Worm (Caenorhabditis elegans) whole organism, early embryonic: Measurements from ENCODE around the gene F56D1.1.

ENCODE experiments used
- B0310.2 ChIP-seq: sonication (generic microtip); optimal IDR thresholded peaks from 2 replicates; lab custom pipeline; 2016; ENCODE audit warnings: mild to moderate bottlenecking, missing genetic modification characterization, missing compliant biosample characterization
- aly-1 ChIP-seq: sonication (generic microtip); optimal IDR thresholded peaks from 2 replicates; lab custom pipeline; 2016; ENCODE audit warnings: missing genetic modification characterization, missing compliant biosample characterization
- ama-1 ChIP-seq: fragments of 150-350 bp; optimal IDR thresholded peaks from 2 replicates; lab custom pipeline; 2014
- ceh-13 ChIP-seq: fragments of 200-800 bp; sonication (Bioruptor generic); optimal IDR thresholded peaks from 2 replicates; lab custom pipeline; 2018; ENCODE audit warnings: mild to moderate bottlenecking, missing genetic modification characterization, missing compliant biosample characterization
- ceh-36 ChIP-seq: sonication (generic microtip); optimal IDR thresholded peaks from 2 replicates; lab custom pipeline; 2016; ENCODE audit warnings: missing genetic modification characterization, inconsistent platforms, missing compliant biosample characterization
- flt-1 ChIP-seq: fragments of 200-800 bp; sonication (Bioruptor generic); IDR thresholded peaks from 2 replicates; pipeline ENCODE4 v1.3.6; 2022; ENCODE audit warnings: missing genetic modification characterization, missing compliant biosample characterization
- pes-1 ChIP-seq: fragments of 200-800 bp; sonication (Bioruptor generic); IDR thresholded peaks from 2 replicates; pipeline ENCODE4 v1.3.6; 2022; ENCODE audit warnings: missing genetic modification reagents, missing genetic modification characterization, missing compliant biosample characterization
- scrt-1 ChIP-seq: fragments of 200-800 bp; sonication (Bioruptor generic); IDR thresholded peaks from 2 replicates; pipeline ENCODE4 v1.3.6; 2022; ENCODE audit warnings: missing genetic modification characterization, missing compliant biosample characterization
- sea-1 ChIP-seq: fragments of 200-800 bp; sonication (Bioruptor generic); conservative IDR thresholded peaks from 2 replicates; pipeline ENCODE4 v1.3.6; 2022; ENCODE audit warnings: missing genetic modification characterization, missing compliant biosample characterization
- tbx-11 ChIP-seq: fragments of 200-800 bp; sonication (Bioruptor generic); IDR thresholded peaks from 2 replicates; pipeline ENCODE4 v1.3.6; 2022; ENCODE audit warnings: missing genetic modification characterization, missing compliant biosample characterization
- tra-4 ChIP-seq: sonication (generic microtip); optimal IDR thresholded peaks from 2 replicates; lab custom pipeline; 2017; ENCODE audit warnings: missing genetic modification characterization, missing compliant biosample characterization

- TF ChIP-seq ama-1 (lab: Kevin White, UChicago) (no peak), scrt-1 (GFP tag; lab: Robert Waterston, UW) (no peak), sea-1 (GFP tag; lab: Robert Waterston, UW) (no peak), ceh-13 (no peak), flt-1 (GFP tag; lab: Robert Waterston, UW) (no peak), aly-1 (tag; lab: Kevin White, UChicago) (no peak), tra-4 (tag; lab: Kevin White, UChicago) (no peak), ceh-36 (tag; lab: Kevin White, UChicago) (no peak), B0310.2 (no peak), tbx-11 (no peak), pes-1 (no peak)
Measured at ce11 chrII:5447381-5447780, 31.0 kb upstream of the F56D1.1 start, which contains the start of gene cex-1.
